Worm (Caenorhabditis elegans): Measurements from ENCODE around the gene sfxn-2.

The sfxn-2 gene

DNA sequence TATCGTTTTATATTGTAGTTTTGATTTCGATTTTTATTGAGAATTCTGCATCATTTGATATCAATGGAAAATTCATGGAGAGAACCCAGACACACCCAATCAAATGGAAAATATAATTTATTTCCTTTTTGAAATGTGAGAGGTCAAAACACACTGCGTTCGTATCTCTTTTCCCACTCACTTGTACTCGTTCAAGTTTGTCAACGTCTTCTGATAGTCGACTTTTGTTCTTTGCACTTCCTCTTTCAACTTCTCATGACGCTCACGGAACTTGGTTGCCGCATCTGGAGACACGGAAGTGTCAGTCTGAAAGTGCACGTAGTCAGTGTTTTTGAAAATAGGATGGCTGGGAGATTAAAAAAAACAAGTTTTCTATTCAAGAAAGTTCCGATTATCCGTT, 32.2 kb upstream of the sfxn-2 start (continued):
- TF ChIP-seq ceh-82 (tag; optimal IDR thresholded peaks at IDR 0.05) (no peak), dpl-1 (GFP tag; optimal IDR thresholded peaks at IDR 0.05) (no peak), jun-1 (tag; optimal IDR thresholded peaks at IDR 0.05) (no peak), daf-8 (GFP tag; IDR thresholded peaks at IDR 0.05) (no peak), dve-1 (tag; optimal IDR thresholded peaks at IDR 0.05; ENCODE audit: insufficient read depth) (no peak), nhr-28 (tag; optimal IDR thresholded peaks at IDR 0.05) (no peak), R02D3.7 (tag; optimal IDR thresholded peaks at IDR 0.05) (no peak), nhr-11 (tag; optimal IDR thresholded peaks at IDR 0.05) (no peak), nhr-10 (tag; optimal IDR thresholded peaks at IDR 0.05) (peak; percentile 76), F49E8.2 (tag; optimal IDR thresholded peaks at IDR 0.05; ENCODE audit: borderline replicate concordance) (no peak), Y5F2A.4 (GFP tag; optimal IDR thresholded peaks at IDR 0.05) (no peak), ceh-28 (tag; optimal IDR thresholded peaks at IDR 0.05) (no peak), zfp-3 (GFP tag; conservative IDR thresholded peaks at IDR 0.05) (no peak), lsy-2 (tag; optimal IDR thresholded peaks at IDR 0.05) (no peak), pha-4 (GFP tag; IDR thresholded peaks at IDR 0.05) (no peak), pha-4 (tag; optimal IDR thresholded peaks at IDR 0.05) (no peak), unc-130 (GFP tag; optimal IDR thresholded peaks at IDR 0.05) (no peak), lir-3 (tag; optimal IDR thresholded peaks at IDR 0.05) (no peak), lin-29 (GFP tag; IDR thresholded peaks at IDR 0.05) (no peak), mdt-29 (GFP tag; IDR thresholded peaks at IDR 0.05) (no peak), ceh-20 (GFP tag; IDR thresholded peaks at IDR 0.05) (no peak), lin-39 (tag; optimal IDR thresholded peaks at IDR 0.05) (no peak), fkh-10 (GFP tag; optimal IDR thresholded peaks at IDR 0.05) (no peak), pqm-1 (tag; optimal IDR thresholded peaks at IDR 0.05) (no peak), F37D6.2 (tag; optimal IDR thresholded peaks at IDR 0.05) (no peak), zip-11 (GFP tag; IDR thresholded peaks at IDR 0.05) (no peak), mdl-1 (tag; optimal IDR thresholded peaks at IDR 0.05) (peak in 1 of 2 experiments; percentile 50)

DNA sequence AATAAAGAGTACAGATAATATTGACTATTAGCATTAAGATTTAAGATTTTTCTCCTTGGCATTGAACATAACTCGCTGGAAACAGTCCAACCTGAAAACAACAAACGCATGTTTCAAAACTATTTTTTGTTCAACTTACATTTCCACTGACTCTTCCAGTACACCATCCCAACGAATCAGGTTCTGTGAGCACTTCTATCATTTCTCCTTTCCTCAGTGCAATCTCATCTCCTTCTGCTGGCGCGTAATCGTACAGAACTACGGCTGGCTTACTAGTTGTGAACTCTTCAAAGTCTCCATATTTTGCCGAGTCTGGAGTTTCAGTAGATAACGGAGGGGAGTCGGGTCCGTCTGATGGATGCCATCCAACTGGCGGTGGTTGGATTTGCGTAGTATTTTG, 31.1 kb upstream of the sfxn-2 start:
- TF ChIP-seq vab-7 (GFP tag; IDR thresholded peaks at IDR 0.05) (no peak), cey-2 (tag; optimal IDR thresholded peaks at IDR 0.05; ENCODE audit: borderline replicate concordance, insufficient read depth) (no peak), zip-2 (tag; optimal IDR thresholded peaks at IDR 0.05) (no peak), nhr-6 (tag; optimal IDR thresholded peaks at IDR 0.05) (no peak), attf-4 (tag; optimal IDR thresholded peaks at IDR 0.05) (no peak), ceh-28 (tag; optimal IDR thresholded peaks at IDR 0.05) (no peak), jun-1 (tag; optimal IDR thresholded peaks at IDR 0.05) (no peak), ctbp-1 (GFP tag; IDR thresholded peaks at IDR 0.05) (0 out of 2 replicates have a peak, but pooled peaks have one; percentile 13), zag-1 (tag; optimal IDR thresholded peaks at IDR 0.05) (no peak), nhr-11 (tag; optimal IDR thresholded peaks at IDR 0.05) (no peak), D1046.2 (GFP tag; IDR thresholded peaks at IDR 0.05) (no peak; the same call in 1 of the 2 replicates), R02D3.7 (tag; optimal IDR thresholded peaks at IDR 0.05) (no peak), dmd-6 (GFP tag; IDR thresholded peaks at IDR 0.05) (0 out of 2 replicates have a peak, but pooled peaks have one; percentile 10), fkh-10 (GFP tag; optimal IDR thresholded peaks at IDR 0.05) (no peak), lin-15B (tag; optimal IDR thresholded peaks at IDR 0.05) (no peak), tra-1 (GFP tag; IDR thresholded peaks at IDR 0.05) (no peak), ama-1 (optimal IDR thresholded peaks at IDR 0.05) (no peak), spr-3 (GFP tag; optimal IDR thresholded peaks at IDR 0.05) (no peak), aha-1 (tag) (peak; percentile 52), nhr-237 (tag; optimal IDR thresholded peaks at IDR 0.05) (no peak), mdt-29 (GFP tag; IDR thresholded peaks at IDR 0.05) (no peak), T26A8.4 (GFP tag; IDR thresholded peaks at IDR 0.05) (peak; percentile 73), Y105C5A.15 (GFP tag; IDR thresholded peaks at IDR 0.05) (no peak), F44E2.7 (GFP tag; IDR thresholded peaks at IDR 0.05) (no peak), fos-1 (tag; optimal IDR thresholded peaks at IDR 0.05) (no peak), ceh-62 (tag; optimal IDR thresholded peaks at IDR 0.05) (no peak), daf-8 (GFP tag; IDR thresholded peaks at IDR 0.05) (no peak), hlh-30 (tag; optimal IDR thresholded peaks at IDR 0.05; ENCODE audit: insufficient read depth) (no peak), ceh-44 (GFP tag; IDR thresholded peaks at IDR 0.05) (no peak), nhr-77 (tag; optimal IDR thresholded peaks at IDR 0.05) (no peak), lim-7 (GFP tag; IDR thresholded peaks at IDR 0.05) (0 out of 2 replicates have a peak, but pooled peaks have one; percentile 46), Y5F2A.4 (GFP tag; optimal IDR thresholded peaks at IDR 0.05) (no peak), daf-12 (tag; optimal IDR thresholded peaks at IDR 0.05) (no peak), F37D6.2 (tag; optimal IDR thresholded peaks at IDR 0.05) (no peak), zip-11 (GFP tag; IDR thresholded peaks at IDR 0.05) (no peak)
